Worm (Caenorhabditis elegans): ENCODE measurements around the gene F32E10.5.

Gene F32E10.5

DNA sequence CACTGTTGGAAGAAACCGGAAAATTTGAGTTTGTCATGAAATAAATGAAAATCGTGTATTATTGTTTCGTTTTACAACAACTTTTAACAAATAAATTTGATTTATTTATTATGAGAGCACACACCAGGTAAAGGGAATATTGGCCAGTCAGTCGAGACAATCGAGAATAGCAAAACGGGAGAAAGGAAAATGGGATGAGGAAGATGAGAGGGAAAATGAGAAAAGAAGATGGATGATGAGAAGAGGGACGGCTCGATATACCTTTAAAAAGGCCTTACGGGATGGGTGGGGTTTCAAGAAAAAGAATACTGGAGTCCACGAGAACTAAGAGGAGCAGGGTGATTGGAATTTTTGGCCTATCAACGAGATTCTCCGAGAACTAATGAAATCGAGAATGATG, 19.5 kb downstream of the F32E10.5 start:
- TF ChIP-seq cog-1 (tag; optimal IDR thresholded peaks at IDR 0.05) (no peak), ref-1 (GFP tag; conservative IDR thresholded peaks at IDR 0.05) (no peak), tab-1 (GFP tag; IDR thresholded peaks at IDR 0.05) (no peak), T22C8.4 (GFP tag; IDR thresholded peaks at IDR 0.05) (no peak), ztf-29 (GFP tag; IDR thresholded peaks at IDR 0.05) (no peak), med-1 (GFP tag; optimal IDR thresholded peaks at IDR 0.05; ENCODE audit: insufficient read depth) (no peak), klf-2 (GFP tag; conservative IDR thresholded peaks at IDR 0.05) (no peak), ztf-23 (GFP tag; IDR thresholded peaks at IDR 0.05) (no peak), flt-1 (GFP tag; IDR thresholded peaks at IDR 0.05) (no peak)

DNA sequence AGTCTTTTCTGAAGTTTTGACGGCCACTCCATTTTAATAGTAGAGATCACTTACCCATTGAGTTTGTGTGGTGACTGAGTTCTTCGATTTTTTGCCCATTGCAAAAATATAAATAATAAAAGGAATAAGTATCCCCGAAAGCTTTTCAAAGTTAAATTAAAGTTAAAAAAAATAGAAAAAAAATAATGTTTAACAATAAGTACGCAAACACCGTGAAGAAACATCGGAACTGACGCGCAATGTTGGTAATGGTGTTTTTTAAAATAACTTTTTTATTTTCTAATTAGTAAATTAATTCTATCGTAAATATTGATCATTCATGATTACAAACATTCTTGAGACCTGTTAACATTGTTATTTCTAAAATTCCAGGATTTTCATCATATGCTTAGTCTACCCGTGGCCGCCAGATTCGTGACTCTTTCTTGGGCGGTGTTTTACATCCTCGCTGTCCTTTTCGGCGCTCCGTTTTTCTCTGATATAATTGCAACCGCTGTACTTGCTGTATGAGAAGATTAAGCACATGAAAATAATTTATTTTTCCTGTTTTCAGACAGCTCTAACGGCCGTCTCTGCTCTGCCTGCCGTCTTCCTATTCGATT, 21.8 kb downstream of the F32E10.5 start, which contains the start of the genes F49E8.7, F49E8.8 and nprl-2:
F49E8.7 (minus strand) TSS at position 101 of the 602 bp plus-strand sequence.
F49E8.8 (plus strand) TSS at position 373 of the 602 bp plus-strand sequence.
nprl-2 (plus strand) TSS at position 552 of the 602 bp plus-strand sequence.
- TF ChIP-seq tab-1 (GFP tag; IDR thresholded peaks at IDR 0.05) (no peak), flt-1 (GFP tag; IDR thresholded peaks at IDR 0.05) (no peak), T22C8.4 (GFP tag; IDR thresholded peaks at IDR 0.05) (no peak), ref-1 (GFP tag; conservative IDR thresholded peaks at IDR 0.05) (no peak), ztf-23 (GFP tag; IDR thresholded peaks at IDR 0.05) (no peak), med-1 (GFP tag; optimal IDR thresholded peaks at IDR 0.05; ENCODE audit: insufficient read depth) (no peak), klf-2 (GFP tag; conservative IDR thresholded peaks at IDR 0.05) (no peak), cog-1 (tag; optimal IDR thresholded peaks at IDR 0.05) (no peak), ztf-29 (GFP tag; IDR thresholded peaks at IDR 0.05) (no peak)

DNA sequence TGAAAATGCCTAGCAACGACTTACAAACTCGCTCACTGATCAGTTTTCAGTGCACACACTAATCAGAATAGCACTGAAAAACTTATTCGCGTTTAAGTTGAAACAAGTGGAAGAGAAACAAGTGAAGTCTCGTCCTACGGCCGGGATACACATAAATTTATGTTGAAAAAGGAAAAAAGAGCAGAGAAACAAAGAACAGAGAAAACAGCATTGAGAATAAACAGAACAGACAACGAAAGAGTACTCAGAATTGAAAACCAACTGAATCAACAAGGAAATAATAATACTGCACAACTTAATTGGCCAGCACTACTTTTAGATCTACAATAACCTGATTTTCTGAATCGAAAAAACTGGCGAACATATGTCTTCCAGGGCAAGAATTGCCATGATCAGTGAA, 23.8 kb downstream of the F32E10.5 start, which contains the start of gene F49E8.6:
F49E8.6 (minus strand) TSS at position 317 of the 400 bp plus-strand sequence.
- TF ChIP-seq flt-1 (GFP tag; IDR thresholded peaks at IDR 0.05) (no peak), ztf-29 (GFP tag; IDR thresholded peaks at IDR 0.05) (no peak), klf-2 (GFP tag; conservative IDR thresholded peaks at IDR 0.05) (no peak), med-1 (GFP tag; optimal IDR thresholded peaks at IDR 0.05; ENCODE audit: insufficient read depth) (no peak), ref-1 (GFP tag; conservative IDR thresholded peaks at IDR 0.05) (no peak), ztf-23 (GFP tag; IDR thresholded peaks at IDR 0.05) (no peak), T22C8.4 (GFP tag; IDR thresholded peaks at IDR 0.05) (no peak), tab-1 (GFP tag; IDR thresholded peaks at IDR 0.05) (no peak), cog-1 (tag; optimal IDR thresholded peaks at IDR 0.05) (no peak)

DNA sequence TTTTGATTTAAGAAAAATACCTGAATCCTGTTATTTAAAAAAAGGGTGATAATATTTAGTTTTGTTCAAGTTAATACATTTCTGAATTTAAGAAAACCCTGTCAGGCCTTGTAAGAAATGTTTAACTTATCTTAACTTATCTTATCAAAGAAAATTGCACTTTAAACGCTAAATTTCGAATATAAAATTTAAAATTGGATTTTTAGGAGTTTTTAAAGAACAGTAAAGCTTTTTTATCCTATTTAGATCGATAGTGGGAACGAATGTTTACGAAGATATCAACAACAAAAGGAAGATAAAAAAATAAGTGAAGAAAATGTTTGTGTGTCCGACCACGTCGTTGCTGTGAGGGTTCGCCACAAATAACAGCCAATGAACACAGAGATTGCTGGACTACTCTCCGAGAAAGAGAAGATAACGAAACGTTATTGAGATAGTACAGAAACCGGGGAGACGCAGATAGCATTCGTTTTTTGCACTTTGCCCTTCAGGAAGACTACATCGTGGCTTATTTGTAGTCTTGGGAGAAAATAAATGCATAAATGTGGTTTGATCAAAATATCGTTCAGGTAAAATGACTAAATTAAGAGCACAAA, 25.1 kb downstream of the F32E10.5 start, which contains the start of gene dif-1:
dif-1 (minus strand) TSS at position 51 of the 596 bp plus-strand sequence.
- no peak for TF ChIP-seq cog-1 (tag; optimal IDR thresholded peaks at IDR 0.05)
- TF ChIP-seq ztf-23 (GFP tag; IDR thresholded peaks at IDR 0.05): no peak
- no peak for TF ChIP-seq ztf-29 (GFP tag; IDR thresholded peaks at IDR 0.05)
- TF ChIP-seq ref-1 (GFP tag; conservative IDR thresholded peaks at IDR 0.05): no peak
- TF ChIP-seq klf-2 (GFP tag; conservative IDR thresholded peaks at IDR 0.05): no peak
- TF ChIP-seq tab-1 (GFP tag; IDR thresholded peaks at IDR 0.05): no peak
- no peak for TF ChIP-seq flt-1 (GFP tag; IDR thresholded peaks at IDR 0.05)
- no peak for TF ChIP-seq T22C8.4 (GFP tag; IDR thresholded peaks at IDR 0.05)
- no peak for TF ChIP-seq med-1 (GFP tag; optimal IDR thresholded peaks at IDR 0.05; ENCODE audit: insufficient read depth)

DNA sequence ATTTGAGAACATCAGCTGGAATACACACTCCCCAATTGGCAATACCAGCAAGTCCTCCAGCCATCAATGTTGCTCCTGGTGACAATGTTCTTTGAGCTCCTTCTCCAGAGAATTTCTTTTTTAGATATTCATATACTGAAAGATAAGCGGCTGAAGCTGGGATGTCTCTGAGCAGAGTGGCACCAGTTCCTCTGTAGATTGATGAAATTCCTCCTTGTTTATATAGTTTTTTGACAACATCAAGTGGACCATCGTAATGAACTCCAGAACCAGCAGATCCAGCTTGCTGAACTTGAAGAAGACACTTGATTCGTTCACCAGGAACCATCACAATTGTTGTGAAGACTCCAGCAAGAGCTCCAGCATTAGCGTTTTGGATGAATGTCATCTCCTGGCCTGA, 26.1 kb downstream of the F32E10.5 start:
- no peak for TF ChIP-seq ref-1 (GFP tag; conservative IDR thresholded peaks at IDR 0.05)

DNA sequence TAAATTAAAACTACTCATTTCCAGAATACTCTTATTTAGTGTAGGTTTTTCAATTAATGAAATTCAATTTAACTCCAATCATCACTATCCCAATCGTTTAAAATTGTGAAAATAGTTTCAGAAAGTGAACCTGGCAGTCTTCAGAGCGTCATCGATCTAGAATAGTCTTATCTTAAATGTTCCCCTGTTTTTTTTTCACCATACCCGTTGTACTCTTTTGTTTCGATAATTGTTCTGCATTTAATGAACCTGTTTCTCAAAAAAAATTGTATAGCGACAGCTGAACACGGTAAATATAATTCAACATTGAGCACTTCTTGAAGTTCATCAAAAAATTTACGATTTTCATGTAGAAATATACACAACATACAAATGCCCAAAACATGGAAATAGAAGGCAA, 26.9 kb downstream of the F32E10.5 start:
- TF ChIP-seq ref-1 (GFP tag; conservative IDR thresholded peaks at IDR 0.05): no peak
- TF ChIP-seq ztf-29 (GFP tag; IDR thresholded peaks at IDR 0.05): no peak
- no peak for TF ChIP-seq flt-1 (GFP tag; IDR thresholded peaks at IDR 0.05)
- no peak for TF ChIP-seq T22C8.4 (GFP tag; IDR thresholded peaks at IDR 0.05)
- no peak for TF ChIP-seq cog-1 (tag; optimal IDR thresholded peaks at IDR 0.05)
- no peak for TF ChIP-seq tab-1 (GFP tag; IDR thresholded peaks at IDR 0.05)
- TF ChIP-seq med-1 (GFP tag; optimal IDR thresholded peaks at IDR 0.05; ENCODE audit: insufficient read depth): no peak
- TF ChIP-seq klf-2 (GFP tag; conservative IDR thresholded peaks at IDR 0.05): no peak
- TF ChIP-seq ztf-23 (GFP tag; IDR thresholded peaks at IDR 0.05): no peak

DNA sequence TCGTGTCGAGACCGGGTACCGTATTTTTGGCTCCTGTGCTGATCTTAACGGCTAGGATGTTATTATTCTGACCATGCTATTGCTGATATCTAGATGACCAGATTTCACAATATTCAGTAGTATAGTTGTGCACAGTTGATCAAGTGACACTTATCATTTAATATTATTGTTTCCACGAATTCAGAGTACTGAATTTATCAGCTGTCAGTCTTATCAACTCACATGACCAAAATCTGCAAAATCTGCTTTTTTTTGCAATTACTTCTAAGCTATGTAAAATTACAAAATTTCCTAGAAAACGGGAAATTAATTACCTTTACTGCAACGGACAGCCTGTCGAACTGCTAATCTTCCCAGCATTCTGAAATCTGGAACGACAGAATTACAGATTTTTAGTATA, 27.7 kb downstream of the F32E10.5 start, which contains the start of gene pam-1:
pam-1 (minus strand) TSS at position 368 of the 400 bp plus-strand sequence.
- TF ChIP-seq klf-2 (GFP tag; conservative IDR thresholded peaks at IDR 0.05) (no peak), T22C8.4 (GFP tag; IDR thresholded peaks at IDR 0.05) (no peak), ztf-23 (GFP tag; IDR thresholded peaks at IDR 0.05) (no peak), flt-1 (GFP tag; IDR thresholded peaks at IDR 0.05) (no peak), med-1 (GFP tag; optimal IDR thresholded peaks at IDR 0.05; ENCODE audit: insufficient read depth) (no peak), cog-1 (tag; optimal IDR thresholded peaks at IDR 0.05) (no peak)

DNA sequence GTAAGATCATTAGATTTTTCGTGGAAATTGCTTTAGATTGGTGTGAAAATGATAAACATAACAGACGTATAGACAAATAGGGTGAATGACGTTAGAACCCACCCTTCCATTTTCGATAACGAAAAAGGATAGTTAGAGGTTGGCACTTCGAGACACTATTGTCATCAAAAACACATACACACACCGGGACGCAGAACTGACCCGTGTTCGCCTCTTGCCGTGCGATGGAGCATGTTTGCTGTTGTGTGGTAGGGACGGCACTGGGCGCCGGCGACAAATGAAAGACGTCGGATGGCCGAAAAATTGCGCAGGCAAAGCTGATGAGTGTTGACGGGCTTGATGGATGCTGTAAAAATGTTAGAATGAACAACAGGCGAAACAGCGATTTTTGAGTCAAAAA, 28.3 kb downstream of the F32E10.5 start:
- TF ChIP-seq med-1 (GFP tag; optimal IDR thresholded peaks at IDR 0.05; ENCODE audit: insufficient read depth) (no peak), tab-1 (GFP tag; IDR thresholded peaks at IDR 0.05) (no peak), ztf-29 (GFP tag; IDR thresholded peaks at IDR 0.05) (no peak), ztf-23 (GFP tag; IDR thresholded peaks at IDR 0.05) (no peak), flt-1 (GFP tag; IDR thresholded peaks at IDR 0.05) (no peak), ref-1 (GFP tag; conservative IDR thresholded peaks at IDR 0.05) (no peak), klf-2 (GFP tag; conservative IDR thresholded peaks at IDR 0.05) (no peak), cog-1 (tag; optimal IDR thresholded peaks at IDR 0.05) (no peak), T22C8.4 (GFP tag; IDR thresholded peaks at IDR 0.05) (no peak)

DNA sequence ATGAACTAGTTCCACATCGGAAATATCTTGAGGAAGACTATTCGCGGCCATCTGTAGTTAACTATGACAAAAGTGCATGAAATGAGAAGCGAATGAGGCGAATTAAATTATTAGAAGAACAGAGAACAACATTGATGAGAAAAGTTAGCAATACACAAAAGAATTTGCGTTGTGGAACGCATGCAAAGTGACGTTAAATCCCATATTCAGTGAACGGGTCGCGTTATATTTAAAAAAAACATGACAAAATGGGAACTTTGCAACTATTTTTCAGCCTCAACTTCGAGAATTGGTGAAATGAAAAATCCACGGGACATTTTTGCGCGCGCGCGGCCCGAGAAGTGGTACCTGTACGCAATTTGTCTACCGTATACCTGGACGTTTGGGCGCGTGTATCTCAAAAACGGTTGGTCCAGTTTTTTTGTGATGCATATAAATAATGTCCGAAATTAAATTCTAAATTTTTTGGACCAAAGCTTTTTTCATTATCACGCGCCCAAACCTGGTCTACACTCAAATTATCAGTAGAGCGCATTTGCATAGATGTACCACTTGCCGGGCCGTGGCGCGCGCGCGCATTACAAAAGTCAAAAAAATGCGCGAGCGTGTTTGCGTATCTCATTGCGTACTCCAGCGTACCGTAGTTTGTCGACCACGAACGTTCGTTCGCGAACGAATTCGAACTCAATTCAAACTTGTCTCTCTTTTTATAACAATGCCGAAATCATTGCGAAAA, 30.2 kb downstream of the F32E10.5 start, which contains the start of the genes cdd-2 and oef-1:
cdd-2 (minus strand) TSS at position 51 of the 736 bp plus-strand sequence.
oef-1 (plus strand) TSS at position 575 of the 736 bp plus-strand sequence.
- TF ChIP-seq cog-1 (tag; optimal IDR thresholded peaks at IDR 0.05) (no peak), ref-1 (GFP tag; conservative IDR thresholded peaks at IDR 0.05) (no peak), tab-1 (GFP tag; IDR thresholded peaks at IDR 0.05) (no peak), med-1 (GFP tag; optimal IDR thresholded peaks at IDR 0.05; ENCODE audit: insufficient read depth) (no peak), klf-2 (GFP tag; conservative IDR thresholded peaks at IDR 0.05) (no peak), T22C8.4 (GFP tag; IDR thresholded peaks at IDR 0.05) (no peak), ztf-29 (GFP tag; IDR thresholded peaks at IDR 0.05) (no peak), flt-1 (GFP tag; IDR thresholded peaks at IDR 0.05) (no peak), ztf-23 (GFP tag; IDR thresholded peaks at IDR 0.05) (no peak)

All from whole organism, midembryonic.